1 worm cellular context compared by ENCODE assay signal in the genomic region with DNA sequence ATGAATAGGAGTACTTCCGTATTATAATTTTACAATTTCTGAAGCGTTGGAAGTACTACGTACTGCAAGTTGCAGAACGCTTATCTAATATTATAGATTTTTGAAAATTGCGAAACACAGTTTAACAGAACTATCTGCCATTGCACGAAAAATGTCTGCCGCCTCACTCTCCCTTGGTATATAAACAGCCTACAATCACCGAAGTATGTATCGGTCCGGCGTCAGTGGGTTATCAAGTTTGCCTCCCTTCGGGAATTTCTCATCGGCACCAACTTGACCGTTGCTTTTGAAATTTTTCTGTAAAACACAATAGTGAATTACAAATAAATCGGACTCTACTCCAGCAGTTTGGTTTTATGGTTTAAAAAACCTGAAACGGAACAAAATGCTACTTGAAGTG.
TF ChIP-seq lines count a peak whose summit lies in the region.

No protein-coding gene starts in this region.

TF ChIP-seq in whole organism, young adult, 124 proteins besides CTCF, POLR2A, EP300 and RAD21 (continued from another document):
- TF ChIP-seq madf-8 (GFP tag; conservative IDR thresholded peaks at IDR 0.05; lab: Robert Waterston, UW) (no peak), die-1 (tag; optimal IDR thresholded peaks at IDR 0.05; lab: Kevin White, UChicago) (no peak), let-607 (tag; optimal IDR thresholded peaks at IDR 0.05; lab: Kevin White, UChicago) (peak in 1 of 2 experiments; percentile 35), nhr-179 (tag; optimal IDR thresholded peaks at IDR 0.05; lab: Kevin White, UChicago) (peak; percentile 25), akir-1 (GFP tag; optimal IDR thresholded peaks at IDR 0.05; lab: Kevin White, UChicago) (no peak), nfyb-1 (GFP tag; IDR thresholded peaks at IDR 0.05; lab: Robert Waterston, UW) (peak; percentile 61; the same call in 1 of the 2 replicates), sea-2 (GFP tag; IDR thresholded peaks at IDR 0.05; lab: Robert Waterston, UW) (no peak), Y56A3A.18 (GFP tag; IDR thresholded peaks at IDR 0.05; lab: Robert Waterston, UW) (peak; percentile 56; the same call in 1 of the 2 replicates), gei-17 (GFP tag; optimal IDR thresholded peaks at IDR 0.05; lab: Kevin White, UChicago) (no peak), B0261.1 (tag; optimal IDR thresholded peaks at IDR 0.05; lab: Kevin White, UChicago) (peak; percentile 51), F39B2.1 (GFP tag; IDR thresholded peaks at IDR 0.05; lab: Robert Waterston, UW) (no peak)
